Fruit fly (Drosophila melanogaster) whole organism, pupa: Measurements from ENCODE around the gene CG14452.
"Not testable (repeated sequence)": the region's sequence is repeated elsewhere in the genome, so short reads cannot be mapped to it uniquely, and the experiment has no call there.

Experiments used
- CG10348 ChIP-seq: fragments of 200-800 bp; sonication (Bioruptor generic); IDR thresholded peaks from 2 replicates; pipeline ENCODE4 v1.3.6; 2022; ENCODE audit warnings: missing biosample characterization, missing genetic modification characterization
- CG14655 ChIP-seq: fragments of 200-800 bp; sonication (Bioruptor generic); optimal IDR thresholded peaks from 3 replicates; lab custom pipeline; 2017; ENCODE audit warnings: mild to moderate bottlenecking, missing biosample characterization, missing genetic modification reagents, missing genetic modification characterization
- CG32121 ChIP-seq: fragments of 200-800 bp; sonication (Bioruptor generic); IDR thresholded peaks from 2 replicates; pipeline ENCODE4 v1.3.6; 2022; ENCODE audit warnings: missing biosample characterization, missing genetic modification characterization

DNA sequence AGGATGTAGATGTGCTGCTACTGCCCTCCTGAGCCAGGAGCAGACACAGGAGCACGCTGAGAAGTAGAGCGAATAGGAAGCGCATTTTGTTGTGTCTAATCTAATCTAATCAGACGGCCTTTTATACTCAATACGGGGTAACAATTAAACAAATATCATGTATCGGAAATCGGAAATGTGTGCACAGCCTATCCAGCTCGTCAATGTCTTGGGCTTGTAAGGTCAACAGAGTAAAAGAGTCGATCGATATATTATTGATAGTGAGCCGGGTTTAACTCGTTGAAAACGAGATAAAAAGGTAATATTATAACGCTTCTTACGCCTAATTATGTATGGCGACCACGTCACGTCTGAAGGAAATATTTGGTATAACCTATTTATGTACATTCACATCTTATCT, 3.3 kb upstream of the CG14452 start, which contains the start of gene CG14454:
- TF ChIP-seq CG14655 (GFP tag; lab: Kevin White, UChicago); CG10348; CG32121 (GFP tag; lab: Robert Waterston, UW): not testable (repeated sequence)
